Fruit fly (Drosophila melanogaster) whole organism, embryonic: ENCODE data around the gene Rnf146.

ENCODE experiments used
- CG1024 ChIP-seq: fragments of 200-800 bp; sonication (Bioruptor generic); IDR thresholded peaks from 2 replicates; pipeline ENCODE4 v1.3.6; 2022; ENCODE audit warnings: missing biosample characterization, missing genetic modification characterization
- CG1603 ChIP-seq: fragments of 200-800 bp; sonication (Bioruptor generic); optimal IDR thresholded peaks from 2 replicates; lab custom pipeline; 2019; ENCODE audit warnings: missing biosample characterization, mild to moderate bottlenecking, missing genetic modification characterization, moderate library complexity
- CG1647 ChIP-seq: fragments of 200-800 bp; sonication (Bioruptor generic); optimal IDR thresholded peaks from 3 replicates; lab custom pipeline; 2016; ENCODE audit warnings: missing biosample characterization, missing genetic modification characterization
- CG17829 ChIP-seq: fragments of 200-800 bp; optimal IDR thresholded peaks from 2 replicates; lab custom pipeline; 2019; ENCODE audit warnings: missing biosample characterization, mild to moderate bottlenecking, missing genetic modification characterization, moderate library complexity
- CG18011 ChIP-seq: fragments of 200-800 bp; sonication (Bioruptor generic); optimal IDR thresholded peaks from 2 replicates; lab custom pipeline; 2017; ENCODE audit warnings: missing biosample characterization, missing genetic modification characterization, mild to moderate bottlenecking, moderate library complexity, missing genotype
- CG2129 ChIP-seq: fragments of 200-800 bp; sonication (Bioruptor generic); IDR thresholded peaks from 2 replicates; pipeline ENCODE4 v1.3.6; 2022; ENCODE audit warnings: missing biosample characterization, missing genetic modification characterization; ENCODE audit not compliant: partially characterized antibody
- CG31224 ChIP-seq: fragments of 200-800 bp; sonication (Bioruptor generic); IDR thresholded peaks from 2 replicates; pipeline ENCODE4 v1.3.6; 2022; ENCODE audit warnings: missing biosample characterization, missing genetic modification characterization
- CG3163 ChIP-seq: fragments of 200-800 bp; sonication (Bioruptor generic); optimal IDR thresholded peaks from 3 replicates; lab custom pipeline; 2016; ENCODE audit warnings: missing biosample characterization, missing genetic modification characterization
- CG4424 ChIP-seq: fragments of 200-800 bp; sonication (Bioruptor generic); optimal IDR thresholded peaks from 3 replicates; lab custom pipeline; 2016; ENCODE audit warnings: missing biosample characterization, missing genetic modification characterization
- CG4617 ChIP-seq: fragments of 200-800 bp; sonication (Bioruptor generic); optimal IDR thresholded peaks from 3 replicates; lab custom pipeline; 2016; ENCODE audit warnings: missing biosample characterization, missing genetic modification characterization, borderline replicate concordance
- CG6683 ChIP-seq: fragments of 200-800 bp; sonication (Bioruptor generic); optimal IDR thresholded peaks from 2 replicates; lab custom pipeline; 2017; ENCODE audit warnings: missing biosample characterization, mild to moderate bottlenecking, missing genetic modification characterization, missing genetic modification reagents
- CG6854 ChIP-seq: fragments of 200-800 bp; sonication (Bioruptor generic); optimal IDR thresholded peaks from 3 replicates; lab custom pipeline; 2017; ENCODE audit warnings: missing biosample characterization, mild to moderate bottlenecking, missing genetic modification characterization
- CG7357 ChIP-seq: fragments of 200-800 bp; sonication (Bioruptor generic); IDR thresholded peaks from 3 replicates; pipeline ENCODE4 v1.3.6; 2022; ENCODE audit warnings: missing biosample characterization, missing genetic modification characterization
- CG7786 ChIP-seq: fragments of 200-800 bp; sonication (Bioruptor generic); optimal IDR thresholded peaks from 2 replicates; lab custom pipeline; 2016; ENCODE audit warnings: missing biosample characterization, missing genetic modification characterization
- CG8765 ChIP-seq: fragments of 200-800 bp; sonication (Bioruptor generic); IDR thresholded peaks from 2 replicates; pipeline ENCODE4 v1.3.6; 2022; ENCODE audit warnings: missing biosample characterization, missing genetic modification characterization
- CG9215 ChIP-seq: fragments of 200-800 bp; sonication (Bioruptor generic); IDR thresholded peaks from 2 replicates; pipeline ENCODE4 v1.3.6; 2022; ENCODE audit warnings: missing biosample characterization, missing genetic modification characterization
- CoRest ChIP-seq: fragments of 200-800 bp; sonication (Bioruptor generic); optimal IDR thresholded peaks from 3 replicates; lab custom pipeline; 2018; ENCODE audit warnings: missing biosample characterization, mild to moderate bottlenecking, missing genetic modification characterization, moderate library complexity
- D19A ChIP-seq: fragments of 200-800 bp; optimal IDR thresholded peaks from 3 replicates; lab custom pipeline; 2019; ENCODE audit warnings: missing biosample characterization, mild to moderate bottlenecking, missing genetic modification characterization, moderate library complexity
- Doc3 ChIP-seq: fragments of 200-800 bp; sonication (Bioruptor generic); IDR thresholded peaks from 3 replicates; pipeline ENCODE4 v1.3.6; 2022; ENCODE audit warnings: missing biosample characterization, missing genetic modification characterization; ENCODE audit not compliant: partially characterized antibody
- ERR ChIP-seq: fragments of 200-800 bp; sonication (Bioruptor generic); optimal IDR thresholded peaks from 2 replicates; lab custom pipeline; 2016; ENCODE audit warnings: missing biosample characterization, missing genetic modification characterization
- HLH54F ChIP-seq: fragments of 200-800 bp; sonication (Bioruptor generic); optimal IDR thresholded peaks from 3 replicates; lab custom pipeline; 2016; ENCODE audit warnings: missing biosample characterization, missing genetic modification characterization
- Hr3 ChIP-seq: fragments of 200-800 bp; sonication (Bioruptor generic); optimal IDR thresholded peaks from 3 replicates; lab custom pipeline; 2016; ENCODE audit warnings: missing biosample characterization, missing genetic modification characterization
- Hsf ChIP-seq: fragments of 200-800 bp; sonication (Bioruptor generic); optimal IDR thresholded peaks from 3 replicates; lab custom pipeline; 2016; ENCODE audit warnings: missing biosample characterization, missing genetic modification characterization
- MBD-R2 ChIP-seq: fragments of 200-800 bp; sonication (Bioruptor generic); IDR thresholded peaks from 2 replicates; pipeline ENCODE4 v1.3.6; 2022; ENCODE audit warnings: missing biosample characterization, missing genetic modification characterization
- Nf-YA ChIP-seq: fragments of 200-800 bp; sonication (Bioruptor generic); IDR thresholded peaks from 2 replicates; pipeline ENCODE4 v1.3.6; 2022; ENCODE audit warnings: missing biosample characterization, missing genetic modification characterization
- Nf-YC ChIP-seq: fragments of 200-800 bp; optimal IDR thresholded peaks from 3 replicates; lab custom pipeline; 2019; ENCODE audit warnings: missing biosample characterization, mild to moderate bottlenecking, missing genetic modification characterization, moderate library complexity
- Ptx1 ChIP-seq: fragments of 200-800 bp; sonication (Bioruptor generic); IDR thresholded peaks from 2 replicates; pipeline ENCODE4 v1.3.6; 2022; ENCODE audit warnings: missing biosample characterization, missing genetic modification characterization
- Sry-δ ChIP-seq: fragments of 200-800 bp; sonication (Bioruptor generic); optimal IDR thresholded peaks from 2 replicates; lab custom pipeline; 2016; ENCODE audit warnings: missing biosample characterization, missing genetic modification characterization
- Taf1 ChIP-seq: fragments of 200-800 bp; sonication (Bioruptor generic); IDR thresholded peaks from 2 replicates; pipeline ENCODE4 v1.3.6; 2022; ENCODE audit warnings: missing biosample characterization, missing genetic modification characterization
- YL-1 ChIP-seq: fragments of 200-800 bp; sonication (Bioruptor generic); optimal IDR thresholded peaks from 3 replicates; lab custom pipeline; 2017; ENCODE audit warnings: missing biosample characterization, mild to moderate bottlenecking, missing genetic modification characterization
- bsh ChIP-seq, 2 experiments: fragments of 200-800 bp; sonication (Bioruptor generic); optimal IDR thresholded peaks; 2 replicates each; lab custom pipeline; 2017 to 2018; ENCODE audit warnings: mild to moderate bottlenecking in 2 of 2, missing biosample characterization in 2 of 2, missing genetic modification characterization in 2 of 2, moderate library complexity in 1 of 2
- chif ChIP-seq, 2 experiments: fragments of 200-800 bp; sonication (Bioruptor generic); optimal IDR thresholded peaks; 3 replicates each; lab custom pipeline; 2016; ENCODE audit warnings: missing biosample characterization in 2 of 2, missing genetic modification characterization in 2 of 2
- chn ChIP-seq: fragments of 200-800 bp; sonication (Bioruptor generic); optimal IDR thresholded peaks from 2 replicates; lab custom pipeline; 2016; ENCODE audit warnings: missing biosample characterization, missing genetic modification characterization
- crc ChIP-seq: fragments of 200-800 bp; sonication (Bioruptor generic); optimal IDR thresholded peaks from 2 replicates; lab custom pipeline; 2016; ENCODE audit warnings: missing biosample characterization, missing genetic modification characterization
- en ChIP-seq: fragments of 200-800 bp; sonication (Bioruptor generic); optimal IDR thresholded peaks from 2 replicates; lab custom pipeline; 2016; ENCODE audit warnings: missing biosample characterization, missing genetic modification characterization
- ewg ChIP-seq: fragments of 200-800 bp; sonication (Bioruptor generic); optimal IDR thresholded peaks from 3 replicates; lab custom pipeline; 2017; ENCODE audit warnings: mild to moderate bottlenecking, missing biosample characterization, missing genetic modification reagents, missing genetic modification characterization
- fru ChIP-seq: fragments of >200 bp; optimal IDR thresholded peaks from 2 replicates; lab custom pipeline; 2017
- gem ChIP-seq: fragments of 200-800 bp; sonication (Bioruptor generic); optimal IDR thresholded peaks from 2 replicates; lab custom pipeline; 2019; ENCODE audit warnings: missing biosample characterization, mild to moderate bottlenecking, missing genetic modification characterization, moderate library complexity
- gsb-n ChIP-seq: fragments of 200-800 bp; sonication (Bioruptor generic); optimal IDR thresholded peaks from 3 replicates; lab custom pipeline; 2018; ENCODE audit warnings: missing biosample characterization, mild to moderate bottlenecking, missing genetic modification characterization
- h ChIP-seq: fragments of >200 bp; optimal IDR thresholded peaks from 2 replicates; lab custom pipeline; 2017
- ham ChIP-seq: fragments of 200-800 bp; sonication (Bioruptor generic); IDR thresholded peaks from 2 replicates; pipeline ENCODE4 v1.3.6; 2022; ENCODE audit warnings: missing biosample characterization, missing genetic modification characterization
- ken ChIP-seq: fragments of 200-800 bp; sonication (Bioruptor generic); IDR thresholded peaks from 3 replicates; pipeline ENCODE4 v1.3.6; 2022; ENCODE audit warnings: missing biosample characterization, missing genetic modification characterization
- nerfin-1 ChIP-seq: fragments of 200-800 bp; sonication (Bioruptor generic); optimal IDR thresholded peaks from 3 replicates; lab custom pipeline; 2019; ENCODE audit warnings: missing biosample characterization, mild to moderate bottlenecking, missing genetic modification characterization, moderate library complexity
- org-1 ChIP-seq: fragments of 200-800 bp; sonication (Bioruptor generic); optimal IDR thresholded peaks from 2 replicates; lab custom pipeline; 2017; ENCODE audit warnings: missing biosample characterization, missing genetic modification characterization
- schlank ChIP-seq: fragments of 200-800 bp; sonication (Bioruptor generic); optimal IDR thresholded peaks from 2 replicates; lab custom pipeline; 2018; ENCODE audit warnings: missing biosample characterization, mild to moderate bottlenecking, missing genetic modification characterization
- slbo ChIP-seq: fragments of 200-800 bp; sonication (Bioruptor generic); IDR thresholded peaks from 2 replicates; pipeline ENCODE4 v1.3.6; 2022; ENCODE audit warnings: missing biosample characterization, missing genetic modification characterization
- tna ChIP-seq: fragments of 200-800 bp; sonication (Bioruptor generic); IDR thresholded peaks from 2 replicates; pipeline ENCODE4 v1.3.6; 2022; ENCODE audit warnings: missing biosample characterization, missing genetic modification characterization; ENCODE audit not compliant: partially characterized antibody
- trem ChIP-seq: fragments of 200-800 bp; optimal IDR thresholded peaks from 3 replicates; lab custom pipeline; 2019; ENCODE audit warnings: missing biosample characterization, mild to moderate bottlenecking, missing genetic modification characterization, moderate library complexity
- unc-4 ChIP-seq: fragments of 200-800 bp; sonication (Bioruptor generic); IDR thresholded peaks from 2 replicates; pipeline ENCODE4 v1.3.6; 2022; ENCODE audit warnings: missing biosample characterization, missing genetic modification characterization; ENCODE audit not compliant: partially characterized antibody
- wek ChIP-seq: fragments of 200-800 bp; sonication (Bioruptor generic); optimal IDR thresholded peaks from 3 replicates; lab custom pipeline; 2018; ENCODE audit warnings: missing biosample characterization, mild to moderate bottlenecking, missing genetic modification characterization, moderate library complexity
- zf30C ChIP-seq: fragments of 200-800 bp; sonication (Bioruptor generic); optimal IDR thresholded peaks from 3 replicates; lab custom pipeline; 2018; ENCODE audit warnings: missing biosample characterization, mild to moderate bottlenecking, missing genetic modification characterization
- zfh1 ChIP-seq: fragments of 200-800 bp; sonication (Bioruptor generic); IDR thresholded peaks from 3 replicates; pipeline ENCODE4 v1.3.6; 2022; ENCODE audit warnings: missing biosample characterization, missing genetic modification characterization

Rnf146 gene

DNA sequence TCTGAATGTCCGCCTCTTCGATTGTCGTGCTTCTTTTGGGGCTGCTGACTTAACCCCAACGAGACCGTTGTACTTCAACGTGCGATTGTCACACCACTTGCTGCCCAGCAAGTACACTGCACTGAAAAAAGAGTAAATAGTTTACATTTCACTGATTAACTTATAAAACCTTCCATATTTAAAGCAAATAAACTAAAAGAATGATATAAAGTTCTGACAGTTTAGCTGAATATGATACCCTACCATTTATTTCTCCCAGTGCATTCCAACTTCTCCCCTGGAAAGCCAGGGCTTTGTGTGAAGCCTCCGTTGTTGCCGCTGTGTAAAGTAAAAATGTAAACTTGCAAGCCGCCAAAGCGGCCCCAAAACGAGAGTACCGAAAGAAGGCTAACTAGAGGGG lies 31.7 kb upstream of the Rnf146 start (continued):
- TF ChIP-seq Taf1 (GFP tag; lab: Robert Waterston, UW) (no peak), tna (GFP tag; lab: Robert Waterston, UW) (no peak), ewg (GFP tag; lab: Kevin White, UChicago) (no peak), CG17829 (tag; lab: Kevin White, UChicago) (peak; percentile 32), CoRest (tag; lab: Kevin White, UChicago) (peak; percentile 23), Hsf (GFP tag; lab: Kevin White, UChicago) (no peak), CG7357 (GFP tag; lab: Robert Waterston, UW) (no peak), trem (tag; lab: Kevin White, UChicago) (peak; percentile 37), YL-1 (GFP tag; lab: Kevin White, UChicago) (no peak), chif (GFP tag; optimal IDR thresholded peaks at IDR 0.05; lab: Kevin White, UChicago) (peak; percentile 19 to 34), gsb-n (tag; lab: Kevin White, UChicago) (peak; percentile 29), fru (no peak), CG3163 (no peak), D19A (tag; lab: Kevin White, UChicago) (peak; percentile 35), Sry-δ (GFP tag; lab: Kevin White, UChicago) (no peak), CG8765 (GFP tag; lab: Robert Waterston, UW) (peak; percentile 53), schlank (tag; lab: Kevin White, UChicago) (no peak), ham (GFP tag; lab: Robert Waterston, UW) (no peak), en (GFP tag; lab: Kevin White, UChicago) (no peak), chn (no peak), CG18011 (GFP tag; lab: Kevin White, UChicago) (no peak), zfh1 (peak; percentile 60; the same call in 2 of the 3 replicates), CG7786 (GFP tag; lab: Kevin White, UChicago) (no peak), CG31224 (GFP tag; lab: Robert Waterston, UW) (no peak), ken (GFP tag; lab: Robert Waterston, UW) (0 out of 3 replicates have a peak, but pooled peaks have one; percentile 41), Ptx1 (GFP tag; lab: Robert Waterston, UW) (peak; percentile 33; the same call in 1 of the 2 replicates), CG1603 (tag; lab: Kevin White, UChicago) (peak; percentile 58), wek (GFP tag; lab: Kevin White, UChicago) (no peak), CG4617 (GFP tag; lab: Kevin White, UChicago) (no peak), org-1 (GFP tag; lab: Kevin White, UChicago) (no peak), CG6683 (GFP tag; lab: Kevin White, UChicago) (no peak), Nf-YC (tag; lab: Kevin White, UChicago) (no peak), gem (tag; lab: Kevin White, UChicago) (peak; percentile 64), ERR (GFP tag; lab: Kevin White, UChicago) (no peak), zf30C (GFP tag; lab: Kevin White, UChicago) (no peak), Nf-YA (GFP tag; lab: Robert Waterston, UW) (no peak), CG1647 (GFP tag; lab: Kevin White, UChicago) (no peak), unc-4 (GFP tag; lab: Robert Waterston, UW) (no peak), h (lab: Kevin White, UChicago) (no peak), Doc3 (GFP tag; lab: Robert Waterston, UW) (no peak), Hr3 (no peak), CG9215 (no peak), CG2129 (GFP tag; lab: Robert Waterston, UW) (no peak), HLH54F (GFP tag; lab: Kevin White, UChicago) (no peak), bsh (GFP tag; optimal IDR thresholded peaks at IDR 0.05; lab: Kevin White, UChicago) (peak in 1 of 2 experiments; percentile 71), CG1024 (GFP tag; lab: Robert Waterston, UW) (no peak), CG6854 (no peak), crc (GFP tag; lab: Kevin White, UChicago) (no peak), MBD-R2 (GFP tag; lab: Robert Waterston, UW) (no peak), nerfin-1 (no peak), CG4424 (GFP tag; lab: Kevin White, UChicago) (peak; percentile 12), slbo (no peak)
